Fruit fly (Drosophila melanogaster) whole organism, wandering third instar larva: ENCODE data around the gene CG17122.

Source experiments
- Abd-B ChIP-seq: fragments of >200 bp; optimal IDR thresholded peaks from 2 replicates; lab custom pipeline; 2017; ENCODE audit warnings: missing biosample characterization, missing genetic modification characterization
- CG32264 ChIP-seq: fragments of 200-800 bp; sonication (Bioruptor generic); optimal IDR thresholded peaks from 2 replicates; lab custom pipeline; 2016; ENCODE audit warnings: missing biosample characterization, missing genetic modification characterization
- CG9705 ChIP-seq: fragments of 200-800 bp; sonication (Bioruptor generic); optimal IDR thresholded peaks from 2 replicates; lab custom pipeline; 2018; ENCODE audit warnings: missing biosample characterization, mild to moderate bottlenecking, missing genetic modification characterization
- CrebA ChIP-seq: fragments of 200-800 bp; sonication (Bioruptor generic); optimal IDR thresholded peaks from 2 replicates; lab custom pipeline; 2016; ENCODE audit warnings: missing biosample characterization, mild to moderate bottlenecking, missing genetic modification characterization, borderline replicate concordance
- Dfd ChIP-seq: fragments of >200 bp; optimal IDR thresholded peaks from 2 replicates; lab custom pipeline; 2017; ENCODE audit warnings: missing biosample characterization, missing genetic modification characterization
- Dif ChIP-seq: fragments of 200-275, 200-300 bp; sonication (Bioruptor generic); optimal IDR thresholded peaks from 2 replicates; lab custom pipeline; 2018; ENCODE audit warnings: missing biosample characterization, missing genetic modification characterization; ENCODE audit not compliant: partially characterized antibody
- GATAd ChIP-seq: sonication (Bioruptor generic); optimal IDR thresholded peaks from 2 replicates; lab custom pipeline; 2016; ENCODE audit warnings: missing biosample characterization, missing genetic modification characterization
- HLH106 ChIP-seq: fragments of 200-800 bp; optimal IDR thresholded peaks from 3 replicates; lab custom pipeline; 2019; ENCODE audit warnings: missing biosample characterization, mild to moderate bottlenecking, missing genetic modification characterization, moderate library complexity
- Hnf4 ChIP-seq: fragments of 200-800 bp; sonication (Bioruptor generic); optimal IDR thresholded peaks from 2 replicates; lab custom pipeline; 2016; ENCODE audit warnings: missing biosample characterization, mild to moderate bottlenecking, missing genetic modification characterization
- Hr78 ChIP-seq: fragments of >200 bp; optimal IDR thresholded peaks from 2 replicates; lab custom pipeline; 2017; ENCODE audit warnings: missing biosample characterization, missing genetic modification characterization
- Hr83 ChIP-seq: fragments of 200-300 bp; sonication (Bioruptor generic); optimal IDR thresholded peaks from 2 replicates; lab custom pipeline; 2016; ENCODE audit warnings: missing biosample characterization, mild to moderate bottlenecking, missing genetic modification characterization, moderate library complexity; ENCODE audit not compliant: poor library complexity, severe bottlenecking
- Jra ChIP-seq: sonication (Bioruptor generic); optimal IDR thresholded peaks from 2 replicates; lab custom pipeline; 2016; ENCODE audit warnings: missing biosample characterization, missing genetic modification characterization
- Mio ChIP-seq: sonication (Bioruptor generic); optimal IDR thresholded peaks from 2 replicates; lab custom pipeline; 2016; ENCODE audit warnings: missing biosample characterization, missing genetic modification characterization
- Myc ChIP-seq: fragments of >200 bp; optimal IDR thresholded peaks from 2 replicates; lab custom pipeline; 2017
- N ChIP-seq: fragments of >200 bp; optimal IDR thresholded peaks from 2 replicates; lab custom pipeline; 2018; ENCODE audit warnings: missing biosample characterization, missing external identifiers, missing genetic modification characterization
- OdsH ChIP-seq: fragments of 200-800 bp; sonication (Bioruptor generic); optimal IDR thresholded peaks from 2 replicates; lab custom pipeline; 2016; ENCODE audit warnings: missing biosample characterization, mild to moderate bottlenecking, missing genetic modification characterization
- Rel ChIP-seq, 2 experiments: fragments of 200-800 bp; sonication (Bioruptor generic) in 1 of 2; optimal IDR thresholded peaks; 2 replicates in 1 of 2; 3 replicates in 1 of 2; lab custom pipeline; 2016 to 2019; ENCODE audit warnings: mild to moderate bottlenecking in 2 of 2, missing biosample characterization in 2 of 2, missing genetic modification characterization in 2 of 2, moderate library complexity in 1 of 2
- Sp1 ChIP-seq: fragments of 200-800 bp; sonication (Bioruptor generic); optimal IDR thresholded peaks from 3 replicates; lab custom pipeline; 2019; ENCODE audit warnings: missing biosample characterization, mild to moderate bottlenecking, missing genetic modification characterization, moderate library complexity
- Vsx2 ChIP-seq: fragments of 200-300, 225-300 bp; sonication (Bioruptor generic); optimal IDR thresholded peaks from 2 replicates; lab custom pipeline; 2018; ENCODE audit warnings: missing biosample characterization, missing genetic modification characterization; ENCODE audit not compliant: partially characterized antibody
- br ChIP-seq: fragments of 200-800 bp; sonication (Bioruptor generic); optimal IDR thresholded peaks from 2 replicates; lab custom pipeline; 2016; ENCODE audit warnings: missing biosample characterization, missing genetic modification characterization
- brk ChIP-seq: fragments of 200-800 bp; sonication (Bioruptor generic); optimal IDR thresholded peaks from 2 replicates; lab custom pipeline; 2016; ENCODE audit warnings: missing biosample characterization, mild to moderate bottlenecking, missing genetic modification characterization
- dl ChIP-seq, 2 experiments: fragments of 175-275, 200-275 bp in 1 of 2; fragments of 200-275 bp in 1 of 2; sonication (Bioruptor generic); optimal IDR thresholded peaks; lab custom pipeline; 2018; ENCODE audit warnings: mild to moderate bottlenecking in 2 of 2, missing biosample characterization in 2 of 2, missing genetic modification characterization in 2 of 2, moderate library complexity in 2 of 2; ENCODE audit not compliant: partially characterized antibody in 2 of 2, insufficient read depth in 1 of 2
- dmrt93B ChIP-seq: fragments of 200-800 bp; sonication (Bioruptor generic); optimal IDR thresholded peaks from 2 replicates; lab custom pipeline; 2018; ENCODE audit warnings: missing biosample characterization, mild to moderate bottlenecking, missing genetic modification characterization
- dsf ChIP-seq: sonication (Bioruptor generic); optimal IDR thresholded peaks from 2 replicates; lab custom pipeline; 2016; ENCODE audit warnings: missing biosample characterization, missing genetic modification characterization, borderline replicate concordance
- ey ChIP-seq: fragments of 200-800 bp; sonication (Bioruptor generic); optimal IDR thresholded peaks from 2 replicates; lab custom pipeline; 2016; ENCODE audit warnings: missing biosample characterization, missing genetic modification characterization
- foxo ChIP-seq, 2 experiments: fragments of 200-800 bp; sonication (Bioruptor generic); optimal IDR thresholded peaks; 2 replicates in 1 of 2; 3 replicates in 1 of 2; lab custom pipeline; 2016 to 2017; ENCODE audit warnings: missing biosample characterization in 2 of 2, missing genetic modification characterization in 2 of 2
- fru ChIP-seq: fragments of 200-800 bp; sonication (Bioruptor generic); optimal IDR thresholded peaks from 3 replicates; lab custom pipeline; 2016; ENCODE audit warnings: missing biosample characterization, mild to moderate bottlenecking, missing genetic modification characterization
- h ChIP-seq: fragments of 200-800 bp; sonication (Bioruptor generic); optimal IDR thresholded peaks from 3 replicates; lab custom pipeline; 2016; ENCODE audit warnings: missing biosample characterization, mild to moderate bottlenecking, missing genetic modification characterization
- jim ChIP-seq: fragments of 175-275, 200-325 bp; sonication (Bioruptor generic); optimal IDR thresholded peaks from 2 replicates; lab custom pipeline; 2016; ENCODE audit warnings: missing biosample characterization, mild to moderate bottlenecking, missing genetic modification characterization
- lola ChIP-seq: fragments of >200 bp; optimal IDR thresholded peaks from 2 replicates; lab custom pipeline; 2017; ENCODE audit warnings: missing biosample characterization, missing genetic modification characterization
- pan ChIP-seq: fragments of >200 bp; optimal IDR thresholded peaks from 2 replicates; lab custom pipeline; 2017
- psq ChIP-seq: fragments of 200-800 bp; sonication (Bioruptor generic); optimal IDR thresholded peaks from 3 replicates; lab custom pipeline; 2017; ENCODE audit warnings: missing biosample characterization, mild to moderate bottlenecking, missing genetic modification characterization, moderate library complexity
- rgr ChIP-seq: fragments of 200-800 bp; sonication (Bioruptor generic); optimal IDR thresholded peaks from 3 replicates; lab custom pipeline; 2016; ENCODE audit warnings: missing biosample characterization, mild to moderate bottlenecking, missing genetic modification characterization
- sage ChIP-seq: fragments of 200-800 bp; sonication (Bioruptor generic); optimal IDR thresholded peaks from 2 replicates; lab custom pipeline; 2016; ENCODE audit warnings: missing biosample characterization, mild to moderate bottlenecking, missing genetic modification characterization
- sv ChIP-seq: fragments of 200-800 bp; sonication (Bioruptor generic); optimal IDR thresholded peaks from 3 replicates; lab custom pipeline; 2016; ENCODE audit warnings: missing biosample characterization, missing genetic modification characterization
- tai ChIP-seq: sonication (Bioruptor generic); optimal IDR thresholded peaks from 2 replicates; lab custom pipeline; 2016; ENCODE audit warnings: missing biosample characterization, missing genetic modification characterization
- usp ChIP-seq: fragments of >200 bp; optimal IDR thresholded peaks from 2 replicates; lab custom pipeline; 2017; ENCODE audit warnings: missing biosample characterization, missing genetic modification characterization
- woc ChIP-seq: sonication (Bioruptor generic); optimal IDR thresholded peaks from 2 replicates; lab custom pipeline; 2016; ENCODE audit warnings: missing biosample characterization, mild to moderate bottlenecking, missing genetic modification characterization

Gene CG17122

dm6 chr3L:20316956-20317589, 41.9 kb upstream of the CG17122 start, which contains the start of gene Spn77Ba:
Gene Spn77Ba (plus strand): TSS chr3L:20317190.
- TF ChIP-seq h (GFP tag; lab: Kevin White, UChicago) (peak; percentile 34), dsf (GFP tag; lab: Kevin White, UChicago) (no peak), Hr78 (GFP tag; lab: Kevin White, UChicago) (no peak), ey (GFP tag; lab: Kevin White, UChicago) (no peak), Hr83 (GFP tag; lab: Kevin White, UChicago) (peak; percentile 20), brk (GFP tag; lab: Kevin White, UChicago) (no peak), CG9705 (GFP tag; lab: Kevin White, UChicago) (no peak), jim (no peak), CrebA (GFP tag; lab: Kevin White, UChicago) (no peak), OdsH (no peak), Mio (GFP tag; lab: Kevin White, UChicago) (no peak), sage (GFP tag; lab: Kevin White, UChicago) (no peak), psq (GFP tag; lab: Kevin White, UChicago) (peak; percentile 19), Dfd (GFP tag; lab: Kevin White, UChicago) (no peak), Jra (GFP tag; lab: Kevin White, UChicago) (no peak), rgr (GFP tag; lab: Kevin White, UChicago) (peak; percentile 30), foxo (GFP tag; optimal IDR thresholded peaks at IDR 0.05; lab: Kevin White, UChicago) (no peak), Myc (lab: Kevin White, UChicago) (no peak), sv (no peak), Sp1 (GFP tag; lab: Kevin White, UChicago) (no peak), GATAd (GFP tag; lab: Kevin White, UChicago) (no peak), fru (GFP tag; lab: Kevin White, UChicago) (peak; percentile 7), tai (GFP tag; lab: Kevin White, UChicago) (no peak), N (GFP tag; lab: Kevin White, UChicago) (no peak), Dif (GFP tag; lab: Kevin White, UChicago) (peak; percentile 69), Vsx2 (GFP tag; lab: Kevin White, UChicago) (no peak), Hnf4 (GFP tag; lab: Kevin White, UChicago) (peak; percentile 71), Rel (GFP tag; optimal IDR thresholded peaks at IDR 0.05; lab: Kevin White, UChicago) (no peak), Rel (tag; optimal IDR thresholded peaks at IDR 0.05; lab: Kevin White, UChicago) (peak; percentile 98), dmrt93B (GFP tag; lab: Kevin White, UChicago) (no peak), woc (GFP tag; lab: Kevin White, UChicago) (no peak), Abd-B (GFP tag; lab: Kevin White, UChicago) (no peak), dl (GFP tag; optimal IDR thresholded peaks at IDR 0.05; lab: Kevin White, UChicago; ENCODE audit: insufficient read depth in 1 of 2, partially characterized antibody in 2 of 2) (peak; percentile 21 to 56)

- no peak for TF ChIP-seq lola (GFP tag; lab: Kevin White, UChicago)
- TF ChIP-seq h (GFP tag; lab: Kevin White, UChicago), result peak; percentile 61
- peak; percentile 60 for TF ChIP-seq Hnf4 (GFP tag; lab: Kevin White, UChicago)
- TF ChIP-seq psq (GFP tag; lab: Kevin White, UChicago), result peak; percentile 49
- TF ChIP-seq pan, result no peak
- no peak for TF ChIP-seq woc (GFP tag; lab: Kevin White, UChicago)
- no peak for TF ChIP-seq Dfd (GFP tag; lab: Kevin White, UChicago)
- no peak for TF ChIP-seq Hr78 (GFP tag; lab: Kevin White, UChicago)
- no peak for TF ChIP-seq Myc (lab: Kevin White, UChicago)
- TF ChIP-seq sage (GFP tag; lab: Kevin White, UChicago), result peak; percentile 35
- no peak for TF ChIP-seq brk (GFP tag; lab: Kevin White, UChicago)
- no peak for TF ChIP-seq dsf (GFP tag; lab: Kevin White, UChicago)
- peak; percentile 35 for TF ChIP-seq tai (GFP tag; lab: Kevin White, UChicago)
- peak; percentile 72 for TF ChIP-seq rgr (GFP tag; lab: Kevin White, UChicago)
- TF ChIP-seq Rel (GFP tag; optimal IDR thresholded peaks at IDR 0.05; lab: Kevin White, UChicago), result peak; percentile 0
- peak; percentile 55 for TF ChIP-seq Rel (tag; optimal IDR thresholded peaks at IDR 0.05; lab: Kevin White, UChicago)
- peak; percentile 51 for TF ChIP-seq br
- peak in 1 of 2 experiments; percentile 49 for TF ChIP-seq foxo (GFP tag; optimal IDR thresholded peaks at IDR 0.05; lab: Kevin White, UChicago)
- TF ChIP-seq Mio (GFP tag; lab: Kevin White, UChicago), result no peak
- TF ChIP-seq ey (GFP tag; lab: Kevin White, UChicago), result no peak
- no peak for TF ChIP-seq GATAd (GFP tag; lab: Kevin White, UChicago)
- no peak for TF ChIP-seq usp
- peak; percentile 24 for TF ChIP-seq fru (GFP tag; lab: Kevin White, UChicago)
- no peak for TF ChIP-seq CrebA (GFP tag; lab: Kevin White, UChicago)
- TF ChIP-seq CG9705 (GFP tag; lab: Kevin White, UChicago), result no peak
- no peak for TF ChIP-seq jim
- TF ChIP-seq Vsx2 (GFP tag; lab: Kevin White, UChicago), result no peak
- peak; percentile 22 for TF ChIP-seq OdsH
- TF ChIP-seq CG32264, result no peak
- TF ChIP-seq HLH106 (tag; lab: Kevin White, UChicago), result peak; percentile 22
- TF ChIP-seq Hr83 (GFP tag; lab: Kevin White, UChicago), result peak; percentile 8
- TF ChIP-seq Dif (GFP tag; lab: Kevin White, UChicago), result peak; percentile 21
- no peak for TF ChIP-seq dmrt93B (GFP tag; lab: Kevin White, UChicago)
- TF ChIP-seq Abd-B (GFP tag; lab: Kevin White, UChicago), result no peak
- TF ChIP-seq N (GFP tag; lab: Kevin White, UChicago), result no peak
- no peak for TF ChIP-seq sv
- TF ChIP-seq Sp1 (GFP tag; lab: Kevin White, UChicago), result peak; percentile 27
- peak in 1 of 2 experiments; percentile 18 for TF ChIP-seq dl (GFP tag; optimal IDR thresholded peaks at IDR 0.05; lab: Kevin White, UChicago; ENCODE audit: insufficient read depth in 1 of 2, partially characterized antibody in 2 of 2)
- peak; percentile 91 for TF ChIP-seq Jra (GFP tag; lab: Kevin White, UChicago)
Measured at dm6 chr3L:20313469-20313868, 38.3 kb upstream of the CG17122 start, which contains the start of gene alphaSnap. Gene alphaSnap (plus strand): TSS chr3L:20313632.
